Worm (Caenorhabditis elegans) whole organism, young adult: Measurements from ENCODE around the gene F47B7.5.

Experiments used
- F10E7.11 ChIP-seq: sonication (generic microtip); optimal IDR thresholded peaks from 2 replicates; lab custom pipeline; 2017; ENCODE audit warnings: mild to moderate bottlenecking, missing genetic modification characterization, moderate library complexity, missing compliant biosample characterization
- snpc-4 ChIP-seq, 5 experiments: fragments of 150-350 bp in 1 of 5; sonication (generic microtip) in 4 of 5; optimal IDR thresholded peaks; 2 replicates each; lab custom pipeline; 2014 to 2018; ENCODE audit warnings: missing genetic modification characterization in 5 of 5, missing biosample characterization in 3 of 5, antibody characterized with exemption in 2 of 5, mild to moderate bottlenecking in 2 of 5, missing compliant biosample characterization in 2 of 5, missing genotype in 2 of 5, moderate library complexity in 2 of 5, missing genetic modification reagents in 1 of 5

ce11 chrX:3751370-3751769 lies 17.2 kb downstream of the F47B7.5 start:
- no peak for TF ChIP-seq F10E7.11 (tag; lab: Kevin White, UChicago)
- no peak for TF ChIP-seq snpc-4 (GFP tag; optimal IDR thresholded peaks at IDR 0.05; lab: Kevin White, UChicago)
- no peak for TF ChIP-seq snpc-4 (tag; optimal IDR thresholded peaks at IDR 0.05; lab: Kevin White, UChicago)
